ENCODE assay signal across 1 fruit fly cellular context in the genomic region with DNA sequence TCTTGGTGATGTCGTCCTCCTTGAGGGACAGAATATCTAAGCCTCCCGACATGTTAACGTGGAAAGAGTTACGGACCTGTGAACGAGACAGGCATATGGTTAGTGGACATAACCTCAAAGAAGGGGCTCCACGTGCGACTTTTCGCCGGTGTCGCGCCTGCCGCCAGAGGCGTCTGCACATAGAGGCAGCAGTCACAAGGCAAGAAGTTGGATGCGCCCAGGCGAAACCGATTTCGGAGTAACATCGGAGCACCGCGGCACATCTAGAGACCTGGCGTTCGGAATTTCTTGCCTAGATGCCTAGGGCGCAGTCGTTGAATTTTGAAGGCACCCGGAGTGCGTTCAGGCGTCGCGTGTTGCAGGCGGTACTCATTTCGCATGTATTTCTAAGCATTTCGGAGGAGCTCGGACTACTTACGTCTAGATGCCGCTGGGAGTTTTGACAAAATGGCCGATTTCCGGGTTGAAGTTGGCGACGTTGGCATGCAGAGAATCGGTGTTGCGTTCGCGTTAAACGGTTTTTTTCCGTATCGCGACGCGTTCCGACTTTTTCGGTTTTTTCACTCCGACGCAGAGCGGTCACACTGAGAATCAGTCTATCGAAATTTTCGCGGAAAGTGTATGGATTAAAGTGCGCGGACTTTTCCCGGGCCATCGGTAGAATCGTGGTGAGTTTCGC.
TF ChIP-seq lines count a peak whose summit lies in the region.

TSS of gene sta (minus strand) at position 574 of the 679 bp plus-strand sequence.
TSS of gene inc (plus strand) at position 640 of the 679 bp plus-strand sequence.

TF ChIP-seq in whole organism, embryonic, 481 proteins besides CTCF, POLR2A, EP300 and RAD21 (continued from another document and continues in another):
- TF ChIP-seq Dfd (GFP tag; optimal IDR thresholded peaks at IDR 0.05; lab: Kevin White, UChicago), result no peak
- peak; percentile 52 for TF ChIP-seq CG4707 (GFP tag; optimal IDR thresholded peaks at IDR 0.05; lab: Kevin White, UChicago)
- peak; percentile 21; the same call in 1 of the 2 replicates for TF ChIP-seq Awh (GFP tag; IDR thresholded peaks at IDR 0.05; lab: Robert Waterston, UW)
- TF ChIP-seq CG8359 (GFP tag; optimal IDR thresholded peaks at IDR 0.05; lab: Kevin White, UChicago; ENCODE audit: borderline replicate concordance), result peak; percentile 10
- peak; percentile 68 for TF ChIP-seq Bteb2 (GFP tag; optimal IDR thresholded peaks at IDR 0.05; lab: Kevin White, UChicago)
- peak; percentile 50; the same call in 1 of the 3 replicates for TF ChIP-seq dysf (GFP tag; IDR thresholded peaks at IDR 0.05; lab: Robert Waterston, UW)
- peak; percentile 87 for TF ChIP-seq HHEX (GFP tag; optimal IDR thresholded peaks at IDR 0.05; lab: Kevin White, UChicago)
- TF ChIP-seq CG12236 (GFP tag; optimal IDR thresholded peaks at IDR 0.05; lab: Kevin White, UChicago), result no peak
- peak; percentile 99 for TF ChIP-seq CG17829 (tag; optimal IDR thresholded peaks at IDR 0.05; lab: Kevin White, UChicago)
- peak; percentile 58 for TF ChIP-seq CG12391 (tag; optimal IDR thresholded peaks at IDR 0.05; lab: Kevin White, UChicago)
- peak; percentile 68 for TF ChIP-seq Fer3 (tag; optimal IDR thresholded peaks at IDR 0.05; lab: Kevin White, UChicago)
- peak; percentile 12 for TF ChIP-seq Blimp-1 (GFP tag; optimal IDR thresholded peaks at IDR 0.05; lab: Kevin White, UChicago)
- no peak for TF ChIP-seq al (GFP tag; IDR thresholded peaks at IDR 0.05; lab: Robert Waterston, UW)
- TF ChIP-seq lov (optimal IDR thresholded peaks at IDR 0.05; lab: Kevin White, UChicago), result no peak
- peak; percentile 71; the same call in 1 of the 3 replicates for TF ChIP-seq lov (GFP tag; IDR thresholded peaks at IDR 0.05; lab: Robert Waterston, UW)
- TF ChIP-seq vvl (GFP tag; IDR thresholded peaks at IDR 0.05; lab: Robert Waterston, UW), result peak; percentile 66
- TF ChIP-seq gem (tag; optimal IDR thresholded peaks at IDR 0.05; lab: Kevin White, UChicago), result no peak
- TF ChIP-seq Doc2 (GFP tag; IDR thresholded peaks at IDR 0.05; lab: Robert Waterston, UW), result no peak
- peak; percentile 80 for TF ChIP-seq CG18599 (GFP tag; optimal IDR thresholded peaks at IDR 0.05; lab: Kevin White, UChicago)
- no peak for TF ChIP-seq tll (GFP tag; optimal IDR thresholded peaks at IDR 0.05; lab: Kevin White, UChicago)
- TF ChIP-seq Eip74EF (GFP tag; optimal IDR thresholded peaks at IDR 0.05; lab: Kevin White, UChicago), result peak in 1 of 2 experiments; percentile 90
- peak; percentile 31; the same call in 1 of the 2 replicates for TF ChIP-seq HLH3B (GFP tag; IDR thresholded peaks at IDR 0.05; lab: Robert Waterston, UW)
- TF ChIP-seq prd (optimal IDR thresholded peaks at IDR 0.05; lab: Kevin White, UChicago), result no peak
- 0 out of 3 replicates have a peak, but pooled peaks have one; percentile 40 for TF ChIP-seq prd (GFP tag; IDR thresholded peaks at IDR 0.05; lab: Robert Waterston, UW)
- TF ChIP-seq CG9215 (GFP tag; IDR thresholded peaks at IDR 0.05; lab: Robert Waterston, UW), result no peak
- TF ChIP-seq Side (GFP tag; optimal IDR thresholded peaks at IDR 0.05; lab: Kevin White, UChicago), result peak; percentile 84
- peak; percentile 18 for TF ChIP-seq CG7786 (GFP tag; optimal IDR thresholded peaks at IDR 0.05; lab: Kevin White, UChicago)
- TF ChIP-seq Hr78 (GFP tag; optimal IDR thresholded peaks at IDR 0.05; lab: Kevin White, UChicago), result no peak
- peak; percentile 98 for TF ChIP-seq pzg (GFP tag; optimal IDR thresholded peaks at IDR 0.05; lab: Kevin White, UChicago)
- no peak for TF ChIP-seq exex (tag; optimal IDR thresholded peaks at IDR 0.05; lab: Kevin White, UChicago)
- TF ChIP-seq CG16813 (GFP tag; IDR thresholded peaks at IDR 0.05; lab: Robert Waterston, UW; ENCODE audit: partially characterized antibody), result peak; percentile 58; the same call in 2 of the 3 replicates
- TF ChIP-seq CG7271 (tag; optimal IDR thresholded peaks at IDR 0.05; lab: Kevin White, UChicago), result peak; percentile 73
- TF ChIP-seq E2f2 (GFP tag; IDR thresholded peaks at IDR 0.05; lab: Robert Waterston, UW), result peak; percentile 92
- TF ChIP-seq CG2116 (GFP tag; optimal IDR thresholded peaks at IDR 0.05; lab: Kevin White, UChicago), result peak; percentile 81
- TF ChIP-seq Sry-δ (GFP tag; optimal IDR thresholded peaks at IDR 0.05; lab: Kevin White, UChicago), result peak; percentile 82
- TF ChIP-seq TFAM (GFP tag; optimal IDR thresholded peaks at IDR 0.05; lab: Kevin White, UChicago), result no peak
- TF ChIP-seq gsb (GFP tag; IDR thresholded peaks at IDR 0.05; lab: Robert Waterston, UW), result no peak; the same call in 1 of the 2 replicates
- no peak for TF ChIP-seq CG15073 (GFP tag; optimal IDR thresholded peaks at IDR 0.05; lab: Kevin White, UChicago)
- peak; percentile 74; the same call in 2 of the 3 replicates for TF ChIP-seq CG11456 (GFP tag; IDR thresholded peaks at IDR 0.05; lab: Robert Waterston, UW)
- TF ChIP-seq CG31441 (GFP tag; IDR thresholded peaks at IDR 0.05; lab: Robert Waterston, UW), result peak; percentile 72
- TF ChIP-seq dmrt99B (tag; optimal IDR thresholded peaks at IDR 0.05; lab: Kevin White, UChicago), result peak; percentile 49
- no peak for TF ChIP-seq usp (GFP tag; optimal IDR thresholded peaks at IDR 0.05; lab: Kevin White, UChicago)
- TF ChIP-seq bcd (GFP tag; optimal IDR thresholded peaks at IDR 0.05; lab: Kevin White, UChicago), result peak; percentile 85
- TF ChIP-seq slou (GFP tag; optimal IDR thresholded peaks at IDR 0.05; lab: Kevin White, UChicago), result peak; percentile 17
- TF ChIP-seq Fer2 (tag; optimal IDR thresholded peaks at IDR 0.05; lab: Kevin White, UChicago), result peak; percentile 52
- TF ChIP-seq Gug (GFP tag; IDR thresholded peaks at IDR 0.05; lab: Robert Waterston, UW), result peak; percentile 22; the same call in 1 of the 4 replicates
- peak; percentile 81 for TF ChIP-seq onecut (GFP tag; IDR thresholded peaks at IDR 0.05; lab: Robert Waterston, UW)
- peak; percentile 91 for TF ChIP-seq NC2β (GFP tag; optimal IDR thresholded peaks at IDR 0.05; lab: Kevin White, UChicago)
- peak; percentile 72 for TF ChIP-seq CG13894 (tag; optimal IDR thresholded peaks at IDR 0.05; lab: Kevin White, UChicago)
- peak; percentile 17 for TF ChIP-seq tup (GFP tag; optimal IDR thresholded peaks at IDR 0.05; lab: Kevin White, UChicago)
- no peak for TF ChIP-seq en (GFP tag; optimal IDR thresholded peaks at IDR 0.05; lab: Kevin White, UChicago)
- no peak for TF ChIP-seq CG1832 (GFP tag; optimal IDR thresholded peaks at IDR 0.05; lab: Kevin White, UChicago)
- TF ChIP-seq D (optimal IDR thresholded peaks at IDR 0.05; lab: Kevin White, UChicago), result no peak
- peak; percentile 46 for TF ChIP-seq D (GFP tag; optimal IDR thresholded peaks at IDR 0.05; lab: Kevin White, UChicago)
- no peak for TF ChIP-seq jigr1 (GFP tag; IDR thresholded peaks at IDR 0.05; lab: Robert Waterston, UW)
- TF ChIP-seq CkIIα-i1 (GFP tag; IDR thresholded peaks at IDR 0.05; lab: Robert Waterston, UW), result no peak
- peak; percentile 69 for TF ChIP-seq CG4328 (GFP tag; optimal IDR thresholded peaks at IDR 0.05; lab: Kevin White, UChicago)
- TF ChIP-seq CG3838 (GFP tag; optimal IDR thresholded peaks at IDR 0.05; lab: Kevin White, UChicago), result no peak
- TF ChIP-seq CG16815 (GFP tag; optimal IDR thresholded peaks at IDR 0.05; lab: Kevin White, UChicago), result no peak
- TF ChIP-seq unpg (GFP tag; optimal IDR thresholded peaks at IDR 0.05; lab: Kevin White, UChicago), result peak; percentile 67
- peak; percentile 52 for TF ChIP-seq fd64A (GFP tag; optimal IDR thresholded peaks at IDR 0.05; lab: Kevin White, UChicago)
- TF ChIP-seq bbx (GFP tag; IDR thresholded peaks at IDR 0.05; lab: Robert Waterston, UW; ENCODE audit: partially characterized antibody), result no peak
- peak; percentile 63 for TF ChIP-seq CG18262 (tag; optimal IDR thresholded peaks at IDR 0.05; lab: Kevin White, UChicago)
- no peak for TF ChIP-seq cas (GFP tag; IDR thresholded peaks at IDR 0.05; lab: Robert Waterston, UW)
- peak; percentile 53 for TF ChIP-seq Nf-YC (tag; optimal IDR thresholded peaks at IDR 0.05; lab: Kevin White, UChicago)
- TF ChIP-seq CG18619 (GFP tag; optimal IDR thresholded peaks at IDR 0.05; lab: Kevin White, UChicago), result peak; percentile 73
- TF ChIP-seq CG7745 (tag; optimal IDR thresholded peaks at IDR 0.05; lab: Kevin White, UChicago), result peak; percentile 26
- no peak for TF ChIP-seq cad (GFP tag; optimal IDR thresholded peaks at IDR 0.05; lab: Kevin White, UChicago)
- TF ChIP-seq pita (GFP tag; optimal IDR thresholded peaks at IDR 0.05; lab: Kevin White, UChicago), result peak; percentile 44
- TF ChIP-seq Dll (GFP tag; IDR thresholded peaks at IDR 0.05; lab: Robert Waterston, UW; ENCODE audit: partially characterized antibody), result peak; percentile 64; the same call in 2 of the 4 replicates
- peak; percentile 42 for TF ChIP-seq Deaf1 (tag; optimal IDR thresholded peaks at IDR 0.05; lab: Kevin White, UChicago)
- TF ChIP-seq sima (GFP tag; optimal IDR thresholded peaks at IDR 0.05; lab: Kevin White, UChicago), result no peak
- TF ChIP-seq CG15011 (GFP tag; optimal IDR thresholded peaks at IDR 0.05; lab: Kevin White, UChicago), result no peak
- TF ChIP-seq Hr39 (optimal IDR thresholded peaks at IDR 0.05; lab: Kevin White, UChicago), result no peak
- peak; percentile 52 for TF ChIP-seq Nf-YB (GFP tag; optimal IDR thresholded peaks at IDR 0.05; lab: Kevin White, UChicago)
- TF ChIP-seq E2f1 (GFP tag; IDR thresholded peaks at IDR 0.05; lab: Robert Waterston, UW), result peak; percentile 42; the same call in 1 of the 2 replicates
- TF ChIP-seq stwl (tag; optimal IDR thresholded peaks at IDR 0.05; lab: Kevin White, UChicago), result peak; percentile 62
- TF ChIP-seq sisA (GFP tag; IDR thresholded peaks at IDR 0.05; lab: Robert Waterston, UW), result no peak
- peak; percentile 66 for TF ChIP-seq Scr (GFP tag; IDR thresholded peaks at IDR 0.05; lab: Robert Waterston, UW; ENCODE audit: partially characterized antibody)
- TF ChIP-seq bigmax (GFP tag; optimal IDR thresholded peaks at IDR 0.05; lab: Kevin White, UChicago), result peak; percentile 92
- TF ChIP-seq CG2120 (GFP tag; optimal IDR thresholded peaks at IDR 0.05; lab: Kevin White, UChicago), result peak; percentile 60
- TF ChIP-seq vnd (GFP tag; IDR thresholded peaks at IDR 0.05; lab: Robert Waterston, UW; ENCODE audit: partially characterized antibody), result no peak
- peak; percentile 69 for TF ChIP-seq CG2712 (tag; optimal IDR thresholded peaks at IDR 0.05; lab: Kevin White, UChicago)
- TF ChIP-seq Hand (GFP tag; optimal IDR thresholded peaks at IDR 0.05; lab: Kevin White, UChicago), result peak; percentile 80
- TF ChIP-seq ind (GFP tag; optimal IDR thresholded peaks at IDR 0.05; lab: Kevin White, UChicago), result peak; percentile 2
- TF ChIP-seq CG34224 (GFP tag; IDR thresholded peaks at IDR 0.05; lab: Robert Waterston, UW; ENCODE audit: partially characterized antibody), result peak; percentile 67
- TF ChIP-seq CG17186 (GFP tag; optimal IDR thresholded peaks at IDR 0.05; lab: Kevin White, UChicago), result peak; percentile 84
- TF ChIP-seq corto (GFP tag; optimal IDR thresholded peaks at IDR 0.05; lab: Kevin White, UChicago), result no peak
- TF ChIP-seq CG14860 (GFP tag; IDR thresholded peaks at IDR 0.05; lab: Robert Waterston, UW; ENCODE audit: partially characterized antibody), result no peak
- peak; percentile 73 for TF ChIP-seq CG13624 (GFP tag; optimal IDR thresholded peaks at IDR 0.05; lab: Kevin White, UChicago)
- no peak for TF ChIP-seq fd102C (GFP tag; optimal IDR thresholded peaks at IDR 0.05; lab: Kevin White, UChicago)
- no peak for TF ChIP-seq CG16863 (GFP tag; optimal IDR thresholded peaks at IDR 0.05; lab: Kevin White, UChicago)
- 0 out of 3 replicates have a peak, but pooled peaks have one; percentile 30 for TF ChIP-seq CG14050 (GFP tag; IDR thresholded peaks at IDR 0.05; lab: Robert Waterston, UW)
- TF ChIP-seq Mes4 (GFP tag; optimal IDR thresholded peaks at IDR 0.05; lab: Kevin White, UChicago), result peak; percentile 81
- TF ChIP-seq Ssrp (tag; optimal IDR thresholded peaks at IDR 0.05; lab: Kevin White, UChicago), result peak; percentile 25
- peak; percentile 40 for TF ChIP-seq fu2 (GFP tag; optimal IDR thresholded peaks at IDR 0.05; lab: Kevin White, UChicago)
- peak; percentile 66 for TF ChIP-seq p53 (GFP tag; optimal IDR thresholded peaks at IDR 0.05; lab: Kevin White, UChicago)
- TF ChIP-seq Nf-YA (GFP tag; IDR thresholded peaks at IDR 0.05; lab: Robert Waterston, UW), result peak; percentile 50; the same call in 1 of the 2 replicates
- peak; percentile 43; the same call in 1 of the 2 replicates for TF ChIP-seq Drgx (GFP tag; IDR thresholded peaks at IDR 0.05; lab: Robert Waterston, UW)
- TF ChIP-seq CG15601 (tag; optimal IDR thresholded peaks at IDR 0.05; lab: Kevin White, UChicago), result peak; percentile 76
- TF ChIP-seq jing (GFP tag; optimal IDR thresholded peaks at IDR 0.05; lab: Kevin White, UChicago), result no peak
- peak; percentile 59 for TF ChIP-seq chn (GFP tag; optimal IDR thresholded peaks at IDR 0.05; lab: Kevin White, UChicago)
- TF ChIP-seq HLH54F (GFP tag; optimal IDR thresholded peaks at IDR 0.05; lab: Kevin White, UChicago), result peak; percentile 28
- TF ChIP-seq CG15696 (tag; optimal IDR thresholded peaks at IDR 0.05; lab: Kevin White, UChicago), result no peak
- TF ChIP-seq Abd-B (GFP tag; optimal IDR thresholded peaks at IDR 0.05; lab: Kevin White, UChicago), result no peak
- peak; percentile 92 for TF ChIP-seq CG34376 (GFP tag; optimal IDR thresholded peaks at IDR 0.05; lab: Kevin White, UChicago)
- TF ChIP-seq CG3407 (GFP tag; optimal IDR thresholded peaks at IDR 0.05; lab: Kevin White, UChicago), result peak; percentile 53
- TF ChIP-seq BtbVII (GFP tag; optimal IDR thresholded peaks at IDR 0.05; lab: Kevin White, UChicago), result peak; percentile 84
- peak; percentile 40 for TF ChIP-seq mam (GFP tag; optimal IDR thresholded peaks at IDR 0.05; lab: Kevin White, UChicago)
- TF ChIP-seq CG18476 (GFP tag; optimal IDR thresholded peaks at IDR 0.05; lab: Kevin White, UChicago), result peak; percentile 5
- TF ChIP-seq NK7.1 (GFP tag; optimal IDR thresholded peaks at IDR 0.05; lab: Kevin White, UChicago), result no peak
- no peak for TF ChIP-seq Oaz (GFP tag; IDR thresholded peaks at IDR 0.05; lab: Robert Waterston, UW)
- peak; percentile 15 for TF ChIP-seq CG7928 (GFP tag; optimal IDR thresholded peaks at IDR 0.05; lab: Kevin White, UChicago)
- peak; percentile 42 for TF ChIP-seq pho (GFP tag; optimal IDR thresholded peaks at IDR 0.05; lab: Kevin White, UChicago)
- peak; percentile 98 for TF ChIP-seq gfzf (GFP tag; optimal IDR thresholded peaks at IDR 0.05; lab: Kevin White, UChicago)
- peak; percentile 8 for TF ChIP-seq Dip3 (GFP tag; optimal IDR thresholded peaks at IDR 0.05; lab: Kevin White, UChicago)
- TF ChIP-seq insv (GFP tag; optimal IDR thresholded peaks at IDR 0.05; lab: Kevin White, UChicago), result peak in 1 of 2 experiments; percentile 59
- TF ChIP-seq CG11695 (GFP tag; IDR thresholded peaks at IDR 0.05; lab: Robert Waterston, UW), result no peak; the same call in 2 of the 3 replicates
- TF ChIP-seq h (optimal IDR thresholded peaks at IDR 0.05; lab: Kevin White, UChicago), result no peak
- TF ChIP-seq Camta (GFP tag; optimal IDR thresholded peaks at IDR 0.05; lab: Kevin White, UChicago), result peak; percentile 28
